Fruit fly (Drosophila melanogaster) whole organism, embryonic: Measurements from ENCODE around the gene Nckx30C.

Source experiments
- Ada2b ChIP-seq: fragments of 200-800 bp; sonication (Bioruptor generic); IDR thresholded peaks from 2 replicates; pipeline ENCODE4 v1.3.6; 2022; ENCODE audit warnings: missing biosample characterization, missing genetic modification characterization
- Aef1 ChIP-seq: fragments of 200-800 bp; sonication (Bioruptor generic); IDR thresholded peaks from 3 replicates; pipeline ENCODE4 v1.3.6; 2022; ENCODE audit warnings: missing biosample characterization, missing genetic modification characterization
- CG10274 ChIP-seq: fragments of 200-800 bp; sonication (Bioruptor generic); optimal IDR thresholded peaks from 3 replicates; lab custom pipeline; 2017; ENCODE audit warnings: missing biosample characterization, mild to moderate bottlenecking, missing genetic modification characterization
- CG11247 ChIP-seq: fragments of 200-800 bp; sonication (Bioruptor generic); IDR thresholded peaks from 2 replicates; pipeline ENCODE4 v1.3.6; 2022; ENCODE audit warnings: missing biosample characterization, missing genetic modification characterization
- CG12071 ChIP-seq: fragments of 200-800 bp; sonication (Bioruptor generic); optimal IDR thresholded peaks from 3 replicates; lab custom pipeline; 2018; ENCODE audit warnings: missing biosample characterization, mild to moderate bottlenecking, missing genetic modification characterization
- CG15011 ChIP-seq: fragments of 200-800 bp; sonication (Bioruptor generic); optimal IDR thresholded peaks from 3 replicates; lab custom pipeline; 2018; ENCODE audit warnings: missing biosample characterization, mild to moderate bottlenecking, missing genetic modification characterization
- CG15696 ChIP-seq: fragments of 200-800 bp; sonication (Bioruptor generic); optimal IDR thresholded peaks from 2 replicates; lab custom pipeline; 2019; ENCODE audit warnings: missing biosample characterization, mild to moderate bottlenecking, missing genetic modification characterization, moderate library complexity
- CG18476 ChIP-seq: fragments of 200-800 bp; sonication (Bioruptor generic); optimal IDR thresholded peaks from 2 replicates; lab custom pipeline; 2016; ENCODE audit warnings: missing biosample characterization, mild to moderate bottlenecking, missing genetic modification characterization
- CG2199 ChIP-seq: fragments of 200-800 bp; sonication (Bioruptor generic); IDR thresholded peaks from 3 replicates; pipeline ENCODE4 v1.3.6; 2022; ENCODE audit warnings: missing biosample characterization, missing genetic modification characterization
- CG32532 ChIP-seq: fragments of 200-800 bp; sonication (Bioruptor generic); IDR thresholded peaks from 2 replicates; pipeline ENCODE4 v1.3.6; 2022; ENCODE audit warnings: missing biosample characterization, missing genetic modification characterization
- CG3281 ChIP-seq: fragments of 200-800 bp; sonication (Bioruptor generic); optimal IDR thresholded peaks from 3 replicates; lab custom pipeline; 2017; ENCODE audit warnings: missing biosample characterization, mild to moderate bottlenecking, missing genetic modification characterization
- CG34224 ChIP-seq: fragments of 200-800 bp; sonication (Bioruptor generic); IDR thresholded peaks from 3 replicates; pipeline ENCODE4 v1.3.6; 2022; ENCODE audit warnings: missing biosample characterization, missing genetic modification characterization; ENCODE audit not compliant: partially characterized antibody
- CG3995 ChIP-seq: fragments of 200-800 bp; sonication (Bioruptor generic); optimal IDR thresholded peaks from 3 replicates; lab custom pipeline; 2016; ENCODE audit warnings: missing biosample characterization, missing genetic modification characterization
- CG43689 ChIP-seq: fragments of 200-800 bp; sonication (Bioruptor generic); IDR thresholded peaks from 2 replicates; pipeline ENCODE4 v1.3.6; 2022; ENCODE audit warnings: missing biosample characterization, missing genetic modification characterization
- CG4854 ChIP-seq: fragments of 200-800 bp; sonication (Bioruptor generic); optimal IDR thresholded peaks from 2 replicates; lab custom pipeline; 2016; ENCODE audit warnings: missing biosample characterization, missing genetic modification characterization, inconsistent platforms
- CG8281 ChIP-seq: fragments of 200-800 bp; sonication (Bioruptor generic); optimal IDR thresholded peaks from 2 replicates; lab custom pipeline; 2018; ENCODE audit warnings: missing biosample characterization, mild to moderate bottlenecking, missing genetic modification characterization, moderate library complexity
- CG9437 ChIP-seq: fragments of 200-800 bp; sonication (Bioruptor generic); optimal IDR thresholded peaks from 2 replicates; lab custom pipeline; 2018; ENCODE audit warnings: missing biosample characterization, mild to moderate bottlenecking, missing genetic modification characterization
- Dek ChIP-seq: fragments of 200-800 bp; sonication (Bioruptor generic); optimal IDR thresholded peaks from 3 replicates; lab custom pipeline; 2019; ENCODE audit warnings: missing biosample characterization, mild to moderate bottlenecking, missing genetic modification characterization, moderate library complexity
- Dfd ChIP-seq, 2 experiments: fragments of >200 bp; optimal IDR thresholded peaks; 2 replicates each; lab custom pipeline; 2017; ENCODE audit warnings: missing biosample characterization in 2 of 2, missing genetic modification characterization in 2 of 2
- Doc3 ChIP-seq: fragments of 200-800 bp; sonication (Bioruptor generic); IDR thresholded peaks from 3 replicates; pipeline ENCODE4 v1.3.6; 2022; ENCODE audit warnings: missing biosample characterization, missing genetic modification characterization; ENCODE audit not compliant: partially characterized antibody
- Dref ChIP-seq: fragments of 200-800 bp; sonication (Bioruptor generic); IDR thresholded peaks from 2 replicates; pipeline ENCODE4 v1.3.6; 2022; ENCODE audit warnings: missing biosample characterization, missing genetic modification characterization
- Fer3 ChIP-seq: fragments of 200-800 bp; sonication (Bioruptor generic); optimal IDR thresholded peaks from 2 replicates; lab custom pipeline; 2018; ENCODE audit warnings: missing biosample characterization, mild to moderate bottlenecking, missing genetic modification characterization, moderate library complexity
- H15 ChIP-seq: fragments of 200-800 bp; sonication (Bioruptor generic); IDR thresholded peaks from 3 replicates; pipeline ENCODE4 v1.3.6; 2022; ENCODE audit warnings: missing biosample characterization, missing genetic modification characterization
- HHEX ChIP-seq: fragments of 200-800 bp; sonication (Bioruptor generic); optimal IDR thresholded peaks from 3 replicates; lab custom pipeline; 2017; ENCODE audit warnings: missing biosample characterization, mild to moderate bottlenecking, missing genetic modification characterization, missing genetic modification reagents
- HLH54F ChIP-seq: fragments of 200-800 bp; sonication (Bioruptor generic); optimal IDR thresholded peaks from 3 replicates; lab custom pipeline; 2016; ENCODE audit warnings: missing biosample characterization, missing genetic modification characterization
- Hmr ChIP-seq: fragments of 200-800 bp; sonication (Bioruptor generic); optimal IDR thresholded peaks from 3 replicates; lab custom pipeline; 2017; ENCODE audit warnings: mild to moderate bottlenecking, missing biosample characterization, missing genetic modification reagents, missing genetic modification characterization
- Hmx ChIP-seq: fragments of 200-800 bp; sonication (Bioruptor generic); optimal IDR thresholded peaks from 2 replicates; lab custom pipeline; 2016; ENCODE audit warnings: missing biosample characterization, missing genetic modification characterization
- Lim3 ChIP-seq: fragments of 200-800 bp; sonication (Bioruptor generic); IDR thresholded peaks from 2 replicates; pipeline ENCODE4 v1.3.6; 2022; ENCODE audit warnings: missing biosample characterization, missing genetic modification characterization
- Med ChIP-seq: fragments of 200-800 bp; sonication (Bioruptor generic); peaks from one replicate; lab custom pipeline; 2016; ENCODE audit warnings: missing biosample characterization, missing genetic modification characterization, mild to moderate bottlenecking, inconsistent platforms, moderate library complexity
- Ravus ChIP-seq: fragments of 200-800 bp; sonication (Bioruptor generic); IDR thresholded peaks from 2 replicates; pipeline ENCODE4 v1.3.6; 2022; ENCODE audit warnings: missing biosample characterization, missing genetic modification characterization
- Side ChIP-seq: fragments of 200-800 bp; sonication (Bioruptor generic); optimal IDR thresholded peaks from 2 replicates; lab custom pipeline; 2016; ENCODE audit warnings: missing biosample characterization, missing genetic modification characterization
- Sox100B ChIP-seq: fragments of 200-800 bp; sonication (Bioruptor generic); optimal IDR thresholded peaks from 3 replicates; lab custom pipeline; 2018; ENCODE audit warnings: missing biosample characterization, mild to moderate bottlenecking, missing genetic modification characterization
- Sry-δ ChIP-seq: fragments of 200-800 bp; sonication (Bioruptor generic); optimal IDR thresholded peaks from 2 replicates; lab custom pipeline; 2016; ENCODE audit warnings: missing biosample characterization, missing genetic modification characterization
- YL-1 ChIP-seq: fragments of 200-800 bp; sonication (Bioruptor generic); optimal IDR thresholded peaks from 3 replicates; lab custom pipeline; 2017; ENCODE audit warnings: missing biosample characterization, mild to moderate bottlenecking, missing genetic modification characterization
- ab ChIP-seq: fragments of 200-800 bp; sonication (Bioruptor generic); optimal IDR thresholded peaks from 2 replicates; lab custom pipeline; 2016; ENCODE audit warnings: missing biosample characterization, missing genetic modification characterization
- abd-A ChIP-seq: fragments of 200-800 bp; sonication (Bioruptor generic); optimal IDR thresholded peaks from 3 replicates; lab custom pipeline; 2019; ENCODE audit warnings: missing biosample characterization, mild to moderate bottlenecking, missing genetic modification characterization, moderate library complexity
- ash1 ChIP-seq: fragments of 200-800 bp; sonication (Bioruptor generic); optimal IDR thresholded peaks from 2 replicates; lab custom pipeline; 2018; ENCODE audit warnings: missing biosample characterization, mild to moderate bottlenecking, missing genetic modification characterization
- bowl ChIP-seq: fragments of 200-800 bp; sonication (Bioruptor generic); IDR thresholded peaks from 2 replicates; pipeline ENCODE4 v1.3.6; 2022; ENCODE audit warnings: missing biosample characterization, missing genetic modification characterization
- dan ChIP-seq: fragments of 200-800 bp; sonication (Bioruptor generic); IDR thresholded peaks from 2 replicates; pipeline ENCODE4 v1.3.6; 2022; ENCODE audit warnings: missing biosample characterization, missing genetic modification characterization
- hbn ChIP-seq: fragments of 200-800 bp; sonication (Bioruptor generic); IDR thresholded peaks from 2 replicates; pipeline ENCODE4 v1.3.6; 2022; ENCODE audit warnings: missing biosample characterization, missing genetic modification characterization; ENCODE audit not compliant: partially characterized antibody
- jing ChIP-seq: fragments of 200-800 bp; sonication (Bioruptor generic); optimal IDR thresholded peaks from 2 replicates; lab custom pipeline; 2018; ENCODE audit warnings: missing biosample characterization, mild to moderate bottlenecking, missing genetic modification characterization
- pho ChIP-seq: fragments of 200-800 bp; sonication (Bioruptor generic); optimal IDR thresholded peaks from 2 replicates; lab custom pipeline; 2016; ENCODE audit warnings: missing biosample characterization, missing genetic modification characterization
- sim ChIP-seq: fragments of 200-800 bp; sonication (Bioruptor generic); IDR thresholded peaks from 2 replicates; pipeline ENCODE4 v1.3.6; 2022; ENCODE audit warnings: missing biosample characterization, missing genetic modification characterization
- slbo ChIP-seq: fragments of 200-800 bp; sonication (Bioruptor generic); IDR thresholded peaks from 2 replicates; pipeline ENCODE4 v1.3.6; 2022; ENCODE audit warnings: missing biosample characterization, missing genetic modification characterization
- stc ChIP-seq: fragments of 200-800 bp; sonication (Bioruptor generic); IDR thresholded peaks from 2 replicates; pipeline ENCODE4 v1.3.6; 2022; ENCODE audit warnings: missing biosample characterization, missing genetic modification characterization
- trem ChIP-seq: fragments of 200-800 bp; optimal IDR thresholded peaks from 3 replicates; lab custom pipeline; 2019; ENCODE audit warnings: missing biosample characterization, mild to moderate bottlenecking, missing genetic modification characterization, moderate library complexity
- wor ChIP-seq: fragments of 200-800 bp; sonication (Bioruptor generic); IDR thresholded peaks from 2 replicates; pipeline ENCODE4 v1.3.6; 2022; ENCODE audit warnings: missing biosample characterization, missing genetic modification characterization
- z ChIP-seq: fragments of 200-800 bp; sonication (Bioruptor generic); IDR thresholded peaks from 3 replicates; pipeline ENCODE4 v1.3.6; 2022; ENCODE audit warnings: missing biosample characterization, missing genetic modification characterization
- zen ChIP-seq: fragments of 200-800 bp; sonication (Bioruptor generic); optimal IDR thresholded peaks from 3 replicates; lab custom pipeline; 2018; ENCODE audit warnings: missing biosample characterization, mild to moderate bottlenecking, missing genetic modification characterization, moderate library complexity

Nckx30C gene

DNA sequence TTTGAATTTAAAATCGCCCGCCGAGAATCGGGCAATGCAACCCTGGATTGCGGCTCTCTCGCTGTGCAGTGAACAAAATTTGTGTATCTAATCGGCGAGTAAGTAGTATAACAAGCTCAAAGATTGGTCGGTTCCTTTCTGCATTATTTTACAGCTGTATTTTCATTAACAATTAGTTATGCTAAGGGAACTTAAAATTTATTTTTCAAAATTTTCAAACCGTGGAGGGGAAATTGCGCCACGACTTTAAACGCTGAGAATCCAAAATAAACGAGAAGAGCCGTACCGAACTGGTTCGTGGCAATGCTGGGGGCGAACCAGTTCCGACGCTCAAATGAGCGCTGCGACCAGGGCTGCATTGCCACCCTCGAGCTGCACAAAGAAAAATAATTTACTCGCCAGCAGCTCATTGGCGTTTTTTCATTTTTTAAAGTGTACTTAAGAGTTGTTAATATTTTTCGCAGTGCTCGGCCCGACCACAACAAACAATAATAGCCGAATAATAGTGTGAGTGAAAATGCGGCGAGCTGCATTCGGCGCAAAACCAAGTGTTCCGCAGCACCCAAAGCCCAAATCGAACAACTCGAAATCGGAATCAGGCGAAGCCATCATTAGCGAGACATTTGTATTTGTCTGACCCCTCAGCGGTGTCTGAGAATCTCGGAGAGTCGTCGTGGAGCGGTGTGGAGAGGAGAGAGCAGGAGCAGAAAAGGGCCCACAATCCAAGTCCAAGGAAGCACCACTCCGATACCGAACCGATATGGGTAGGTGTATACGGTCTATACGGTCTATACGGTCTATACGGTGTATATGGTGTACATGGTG lies 11.9 kb upstream of the Nckx30C start, which contains the start of gene zf30C (continued):
- TF ChIP-seq zen (tag; lab: Kevin White, UChicago) (peak; percentile 78), pho (GFP tag; lab: Kevin White, UChicago) (peak; percentile 88), Med (GFP tag; lab: Kevin White, UChicago) (peak; percentile 99), Doc3 (no peak), Lim3 (GFP tag; lab: Robert Waterston, UW) (no peak), Sox100B (GFP tag; lab: Kevin White, UChicago) (peak; percentile 52), sim (GFP tag; lab: Robert Waterston, UW) (no peak), HLH54F (GFP tag; lab: Kevin White, UChicago) (peak; percentile 93), CG3995 (GFP tag; lab: Kevin White, UChicago) (peak; percentile 25), Ravus (GFP tag; lab: Robert Waterston, UW) (peak; percentile 14; the same call in 1 of the 2 replicates), CG2199 (GFP tag; lab: Robert Waterston, UW) (peak; percentile 79; the same call in 2 of the 3 replicates), Aef1 (GFP tag; lab: Robert Waterston, UW) (peak; percentile 87), bowl (GFP tag; lab: Robert Waterston, UW) (peak; percentile 39; the same call in 1 of the 2 replicates), Hmx (GFP tag; lab: Kevin White, UChicago) (peak; percentile 67), z (GFP tag; lab: Robert Waterston, UW) (no peak), CG4854 (peak; percentile 76), H15 (GFP tag; lab: Robert Waterston, UW) (peak; percentile 83), Fer3 (tag; lab: Kevin White, UChicago) (peak; percentile 75), ab (peak; percentile 84), CG10274 (peak; percentile 66), CG32532 (GFP tag; lab: Robert Waterston, UW) (peak; percentile 91), Side (GFP tag; lab: Kevin White, UChicago) (peak; percentile 91), Sry-δ (GFP tag; lab: Kevin White, UChicago) (peak; percentile 75), CG34224 (0 out of 3 replicates have a peak, but pooled peaks have one; percentile 10), HHEX (GFP tag; lab: Kevin White, UChicago) (peak; percentile 80), Dek (tag; lab: Kevin White, UChicago) (peak; percentile 64), CG9437 (GFP tag; lab: Kevin White, UChicago) (peak; percentile 57), wor (peak; percentile 54; the same call in 1 of the 2 replicates), stc (GFP tag; lab: Robert Waterston, UW) (peak; percentile 76), abd-A (tag; lab: Kevin White, UChicago) (peak; percentile 16), jing (GFP tag; lab: Kevin White, UChicago) (peak; percentile 50), CG11247 (GFP tag; lab: Robert Waterston, UW) (peak; percentile 86), CG8281 (tag; lab: Kevin White, UChicago) (peak; percentile 46), Ada2b (GFP tag; lab: Robert Waterston, UW) (peak; percentile 76), ash1 (GFP tag; lab: Kevin White, UChicago) (no peak), CG15696 (tag; lab: Kevin White, UChicago) (peak; percentile 65), Dref (GFP tag; lab: Robert Waterston, UW) (peak; percentile 64), YL-1 (GFP tag; lab: Kevin White, UChicago) (peak; percentile 64), Hmr (GFP tag; lab: Kevin White, UChicago) (peak; percentile 84), dan (GFP tag; lab: Robert Waterston, UW) (peak; percentile 61), CG43689 (peak; percentile 43; the same call in 1 of the 2 replicates), slbo (peak; percentile 97), Dfd (GFP tag; optimal IDR thresholded peaks at IDR 0.05; lab: Kevin White, UChicago) (no peak), CG18476 (GFP tag; lab: Kevin White, UChicago) (peak; percentile 47), hbn (0 out of 2 replicates have a peak, but pooled peaks have one; percentile 20), CG3281 (GFP tag; lab: Kevin White, UChicago) (peak; percentile 77), trem (peak; percentile 62), CG12071 (GFP tag; lab: Kevin White, UChicago) (peak; percentile 61), CG15011 (GFP tag; lab: Kevin White, UChicago) (peak; percentile 26)
